Fruit fly (Drosophila melanogaster): Measurements from ENCODE around the gene w.

DNA sequence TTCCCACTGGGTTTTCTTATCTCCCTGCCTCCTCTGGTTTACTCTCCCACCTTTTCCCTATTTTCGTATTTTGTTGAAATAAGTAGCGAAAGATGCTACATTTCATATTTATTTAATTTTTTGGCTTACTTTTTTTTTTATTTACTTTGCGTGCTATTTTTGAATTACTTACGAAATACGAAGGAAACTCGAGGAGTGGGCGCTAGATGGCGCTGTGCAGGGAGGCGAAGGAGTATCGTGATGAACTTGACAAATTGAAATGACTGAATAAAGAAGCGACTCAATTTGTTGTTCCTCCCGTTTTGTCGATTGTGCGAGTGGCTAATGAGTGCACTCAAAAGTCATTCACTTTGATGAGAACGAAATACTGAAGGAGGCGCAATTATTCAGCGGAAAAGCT lies 1.4 kb downstream of the w start:
- TF ChIP-seq CG15710 (tag; optimal IDR thresholded peaks at IDR 0.05): no peak
- no peak for TF ChIP-seq fd96Ca (GFP tag; IDR thresholded peaks at IDR 0.05)
- no peak for TF ChIP-seq CG13204 (GFP tag; optimal IDR thresholded peaks at IDR 0.05)
- no peak for TF ChIP-seq EcR (GFP tag; optimal IDR thresholded peaks at IDR 0.05)
- no peak for TF ChIP-seq CG8301 (tag; optimal IDR thresholded peaks at IDR 0.05)
- no peak for TF ChIP-seq D1 (tag; optimal IDR thresholded peaks at IDR 0.05)
- TF ChIP-seq CG8159 (tag; optimal IDR thresholded peaks at IDR 0.05): no peak
